Worm (Caenorhabditis elegans): ENCODE measurements around the gene M03F4.4.

ce11 chrX:4920942-4921540 is 36.2 kb downstream of the M03F4.4 start, which contains the start of gene K05B2.4:
- TF ChIP-seq pag-3 (tag; optimal IDR thresholded peaks at IDR 0.05; ENCODE audit: borderline replicate concordance), result no peak
- TF ChIP-seq unc-42 (tag; optimal IDR thresholded peaks at IDR 0.05), result no peak
- no peak for TF ChIP-seq F13H6.1 (tag; optimal IDR thresholded peaks at IDR 0.05)
- no peak for TF ChIP-seq nhr-11 (tag; optimal IDR thresholded peaks at IDR 0.05)
- TF ChIP-seq lin-11 (tag; optimal IDR thresholded peaks at IDR 0.05), result no peak
- no peak for TF ChIP-seq sox-4 (tag; optimal IDR thresholded peaks at IDR 0.05)
- TF ChIP-seq ama-1 (optimal IDR thresholded peaks at IDR 0.05), result no peak
- no peak for TF ChIP-seq npax-4 (tag; optimal IDR thresholded peaks at IDR 0.05)
- no peak for TF ChIP-seq pat-9 (tag; optimal IDR thresholded peaks at IDR 0.05)
- no peak for TF ChIP-seq tbx-2 (tag; optimal IDR thresholded peaks at IDR 0.05)
- TF ChIP-seq elt-2 (tag; optimal IDR thresholded peaks at IDR 0.05), result peak; percentile 24
- TF ChIP-seq ref-2 (tag; optimal IDR thresholded peaks at IDR 0.05), result no peak
